Worm (Caenorhabditis elegans) whole organism, L3 larva: ENCODE results near the gene ctns-1.

Source experiments
- fkh-10 ChIP-seq: sonication (generic microtip); optimal IDR thresholded peaks from 2 replicates; lab custom pipeline; 2017; ENCODE audit warnings: missing biosample characterization, missing genetic modification reagents, missing genetic modification characterization
- nhr-28 ChIP-seq: fragments of 150-350 bp; optimal IDR thresholded peaks from 2 replicates; lab custom pipeline; 2014; ENCODE audit warnings: missing biosample characterization, missing genetic modification characterization
- tbx-2 ChIP-seq: sonication (generic microtip); optimal IDR thresholded peaks from 2 replicates; lab custom pipeline; 2016; ENCODE audit warnings: mild to moderate bottlenecking, missing genetic modification characterization, missing compliant biosample characterization

- TF ChIP-seq tbx-2 (no peak), nhr-28 (tag; lab: Kevin White, UChicago) (no peak), fkh-10 (GFP tag; lab: Kevin White, UChicago) (no peak)
Measured at ce11 chrII:8135953-8136352, 765 bp downstream of the ctns-1 start.
